Fruit fly (Drosophila melanogaster) whole organism, embryonic: ENCODE measurements around the gene Gr39a.

Experiments
- CG10431 ChIP-seq: fragments of 200-800 bp; sonication (Bioruptor generic); optimal IDR thresholded peaks from 3 replicates; lab custom pipeline; 2018; ENCODE audit warnings: missing biosample characterization, mild to moderate bottlenecking, missing genetic modification characterization
- CG14710 ChIP-seq: fragments of 200-800 bp; sonication (Bioruptor generic); optimal IDR thresholded peaks from 3 replicates; lab custom pipeline; 2019; ENCODE audit warnings: missing biosample characterization, mild to moderate bottlenecking, missing genetic modification characterization, moderate library complexity
- CG1792 ChIP-seq: fragments of 200-800 bp; sonication (Bioruptor generic); optimal IDR thresholded peaks from 2 replicates; lab custom pipeline; 2016; ENCODE audit warnings: missing biosample characterization, missing genetic modification characterization
- CG18011 ChIP-seq: fragments of 200-800 bp; sonication (Bioruptor generic); optimal IDR thresholded peaks from 2 replicates; lab custom pipeline; 2017; ENCODE audit warnings: missing biosample characterization, missing genetic modification characterization, mild to moderate bottlenecking, moderate library complexity, missing genotype
- CG7745 ChIP-seq: fragments of 200-800 bp; sonication (Bioruptor generic); optimal IDR thresholded peaks from 2 replicates; lab custom pipeline; 2018; ENCODE audit warnings: missing biosample characterization, mild to moderate bottlenecking, missing genetic modification characterization, moderate library complexity
- CG9215 ChIP-seq: fragments of 200-800 bp; sonication (Bioruptor generic); IDR thresholded peaks from 2 replicates; pipeline ENCODE4 v1.3.6; 2022; ENCODE audit warnings: missing biosample characterization, missing genetic modification characterization
- Dll ChIP-seq: fragments of 200-800 bp; sonication (Bioruptor generic); IDR thresholded peaks from 4 replicates; pipeline ENCODE4 v1.3.6; 2022; ENCODE audit warnings: missing biosample characterization, missing genetic modification characterization; ENCODE audit not compliant: partially characterized antibody
- Nf-YB ChIP-seq: fragments of 200-800 bp; sonication (Bioruptor generic); optimal IDR thresholded peaks from 3 replicates; lab custom pipeline; 2019; ENCODE audit warnings: missing biosample characterization, mild to moderate bottlenecking, missing genetic modification characterization, moderate library complexity
- abd-A ChIP-seq: fragments of 200-800 bp; sonication (Bioruptor generic); optimal IDR thresholded peaks from 3 replicates; lab custom pipeline; 2019; ENCODE audit warnings: missing biosample characterization, mild to moderate bottlenecking, missing genetic modification characterization, moderate library complexity
- lola ChIP-seq, 3 experiments: fragments of >200 bp in 2 of 3; fragments of 200-800 bp in 1 of 3; sonication (Bioruptor generic) in 1 of 3; optimal IDR thresholded peaks; 2 replicates each; lab custom pipeline; 2017 to 2019; ENCODE audit warnings: missing biosample characterization in 3 of 3, missing genetic modification characterization in 3 of 3, mild to moderate bottlenecking in 1 of 3, moderate library complexity in 1 of 3
- pita ChIP-seq: fragments of 200-800 bp; sonication (Bioruptor generic); optimal IDR thresholded peaks from 2 replicates; lab custom pipeline; 2017; ENCODE audit warnings: missing biosample characterization, mild to moderate bottlenecking, missing genetic modification characterization
- ttk ChIP-seq: fragments of 200-800 bp; sonication (Bioruptor generic); IDR thresholded peaks from 2 replicates; pipeline ENCODE4 v2.1.2; 2022; ENCODE audit warnings: missing biosample characterization, missing genetic modification characterization
- zen2 ChIP-seq: fragments of 200-800 bp; sonication (Bioruptor generic); IDR thresholded peaks from 3 replicates; pipeline ENCODE4 v1.3.6; 2022; ENCODE audit warnings: missing biosample characterization, missing genetic modification characterization; ENCODE audit not compliant: partially characterized antibody

DNA sequence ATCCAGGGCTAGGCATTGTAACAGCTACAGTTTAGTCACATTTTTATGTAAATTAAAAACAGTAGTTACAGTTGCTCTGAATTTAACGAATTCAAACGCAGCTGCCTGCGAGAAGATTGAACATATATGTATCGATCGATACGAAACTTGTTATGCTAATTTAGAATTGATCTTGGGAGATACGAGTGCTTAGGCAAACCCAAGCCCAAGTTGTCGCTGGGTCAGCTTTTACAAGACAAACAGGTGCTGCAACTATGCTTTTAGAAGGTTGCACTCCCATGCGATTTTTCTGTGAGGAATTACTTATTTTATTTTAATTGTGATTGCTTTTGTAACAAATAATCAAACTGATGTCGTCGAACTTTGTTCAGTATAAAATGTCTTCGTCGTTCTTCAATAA lies 26.2 kb downstream of the Gr39a start:
- TF ChIP-seq Nf-YB (no peak), Dll (GFP tag; lab: Robert Waterston, UW) (no peak), ttk (GFP tag; lab: Robert Waterston, UW) (no peak), CG7745 (tag; lab: Kevin White, UChicago) (no peak), CG14710 (no peak), CG1792 (GFP tag; lab: Kevin White, UChicago) (no peak), CG9215 (GFP tag; lab: Robert Waterston, UW) (no peak), CG18011 (GFP tag; lab: Kevin White, UChicago) (no peak), abd-A (tag; lab: Kevin White, UChicago) (no peak), lola (GFP tag; optimal IDR thresholded peaks at IDR 0.05; lab: Kevin White, UChicago) (no peak), zen2 (no peak), pita (GFP tag; lab: Kevin White, UChicago) (no peak), CG10431 (GFP tag; lab: Kevin White, UChicago) (no peak)
